Fruit fly (Drosophila melanogaster): Measurements from ENCODE around the gene CenG1A.

The CenG1A gene

DNA sequence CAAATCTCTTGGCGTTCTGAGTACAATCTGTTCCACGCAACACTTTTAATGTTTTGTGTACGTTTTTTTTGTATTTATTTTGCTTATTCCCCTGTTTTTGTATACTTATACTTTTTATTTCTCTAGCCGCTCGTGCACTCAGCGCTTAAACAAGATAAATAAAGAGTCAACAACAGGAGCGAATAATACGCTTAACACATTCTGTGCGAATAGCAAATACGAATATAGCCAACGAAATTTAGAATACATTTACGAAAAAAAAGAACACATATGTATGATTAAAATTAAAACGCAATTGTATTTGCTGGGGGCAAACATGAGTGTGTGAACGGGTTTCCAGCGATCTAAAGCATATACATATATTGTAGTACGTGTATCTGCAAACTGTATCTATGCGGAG, 46.6 kb downstream of the CenG1A start (continued):
- no peak for TF ChIP-seq CG11398 (GFP tag; optimal IDR thresholded peaks at IDR 0.05)
- TF ChIP-seq sob (GFP tag; IDR thresholded peaks at IDR 0.05), result peak; percentile 54; the same call in 1 of the 2 replicates
- no peak for TF ChIP-seq dmrt99B (tag; optimal IDR thresholded peaks at IDR 0.05)
- no peak for TF ChIP-seq CG2889 (GFP tag; IDR thresholded peaks at IDR 0.05)
- TF ChIP-seq CG34224 (GFP tag; IDR thresholded peaks at IDR 0.05; ENCODE audit: partially characterized antibody), result no peak
- no peak for TF ChIP-seq CG7963 (GFP tag; IDR thresholded peaks at IDR 0.05; ENCODE audit: partially characterized antibody)
- TF ChIP-seq Stat92E (GFP tag; optimal IDR thresholded peaks at IDR 0.05), result no peak
- no peak for TF ChIP-seq CG13287 (GFP tag; IDR thresholded peaks at IDR 0.05; ENCODE audit: partially characterized antibody)
- peak; percentile 11 for TF ChIP-seq gem (tag; optimal IDR thresholded peaks at IDR 0.05)
- TF ChIP-seq Mrtf (GFP tag; IDR thresholded peaks at IDR 0.05), result no peak
- TF ChIP-seq Rx (GFP tag; IDR thresholded peaks at IDR 0.05), result no peak
- peak; percentile 52 for TF ChIP-seq fd3F (GFP tag; optimal IDR thresholded peaks at IDR 0.05)
- TF ChIP-seq unpg (GFP tag; optimal IDR thresholded peaks at IDR 0.05), result no peak
- TF ChIP-seq Usf (GFP tag; optimal IDR thresholded peaks at IDR 0.05), result no peak
- no peak for TF ChIP-seq tna (GFP tag; IDR thresholded peaks at IDR 0.05; ENCODE audit: partially characterized antibody)
- TF ChIP-seq NfI (GFP tag; optimal IDR thresholded peaks at IDR 0.05), result no peak
- no peak for TF ChIP-seq CG30403 (GFP tag; optimal IDR thresholded peaks at IDR 0.05)
- no peak for TF ChIP-seq CG1647 (GFP tag; optimal IDR thresholded peaks at IDR 0.05)
- TF ChIP-seq Hand (GFP tag; optimal IDR thresholded peaks at IDR 0.05), result peak; percentile 14
- peak; percentile 82 for TF ChIP-seq Med (GFP tag)
- no peak for TF ChIP-seq Lhr (GFP tag; optimal IDR thresholded peaks at IDR 0.05)
- no peak for TF ChIP-seq CG8924 (tag; optimal IDR thresholded peaks at IDR 0.05)
- no peak for TF ChIP-seq MBD-R2 (GFP tag; IDR thresholded peaks at IDR 0.05)
- TF ChIP-seq schlank (tag; optimal IDR thresholded peaks at IDR 0.05), result peak; percentile 44
- no peak for TF ChIP-seq nmo (GFP tag; optimal IDR thresholded peaks at IDR 0.05)
- TF ChIP-seq CG17186 (GFP tag; optimal IDR thresholded peaks at IDR 0.05), result no peak
- no peak for TF ChIP-seq Mad (GFP tag; optimal IDR thresholded peaks at IDR 0.05)
- no peak for TF ChIP-seq CG4360 (GFP tag; IDR thresholded peaks at IDR 0.05)
- TF ChIP-seq CG16813 (GFP tag; IDR thresholded peaks at IDR 0.05; ENCODE audit: partially characterized antibody), result no peak
- no peak for TF ChIP-seq CG6854 (GFP tag; optimal IDR thresholded peaks at IDR 0.05)
- TF ChIP-seq CG5953 (GFP tag; IDR thresholded peaks at IDR 0.05), result no peak
- no peak for TF ChIP-seq CG10267 (tag; optimal IDR thresholded peaks at IDR 0.05)
- TF ChIP-seq CG4820 (GFP tag; optimal IDR thresholded peaks at IDR 0.05), result no peak
- no peak for TF ChIP-seq CG12744 (GFP tag; optimal IDR thresholded peaks at IDR 0.05)
- TF ChIP-seq CG11456 (GFP tag; IDR thresholded peaks at IDR 0.05), result no peak
- no peak for TF ChIP-seq gsb (GFP tag; IDR thresholded peaks at IDR 0.05)

DNA sequence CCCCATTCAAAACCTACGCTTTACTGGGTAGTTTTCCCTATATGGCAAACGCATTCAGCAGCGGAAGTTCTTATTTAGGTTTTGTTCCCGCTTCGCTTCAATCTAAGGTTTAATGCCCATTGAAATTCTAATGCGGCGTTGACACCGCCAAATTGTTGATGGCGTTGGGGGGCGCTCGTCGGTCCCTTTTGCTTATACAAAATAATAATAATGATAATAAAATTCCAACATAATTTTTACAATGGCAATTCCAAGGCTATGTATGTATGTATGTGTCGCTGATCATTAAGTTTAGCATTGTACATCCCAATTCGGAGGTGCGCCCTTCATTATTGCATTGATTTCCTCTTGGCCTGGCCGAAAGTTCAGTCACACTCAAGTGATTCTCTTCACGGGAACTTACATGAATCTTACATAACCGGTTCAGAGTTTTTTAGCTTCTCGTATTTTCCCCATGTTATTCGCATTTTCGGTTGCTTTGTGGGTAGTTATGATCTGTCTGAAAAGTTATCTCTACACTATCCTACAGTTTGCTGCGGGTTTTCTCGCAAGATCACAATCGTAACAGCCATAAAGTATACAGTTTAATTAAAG, 48.8 kb downstream of the CenG1A start:
- TF ChIP-seq H15 (GFP tag; IDR thresholded peaks at IDR 0.05) (no peak), CG12155 (GFP tag; optimal IDR thresholded peaks at IDR 0.05) (no peak), CG10267 (tag; optimal IDR thresholded peaks at IDR 0.05) (no peak), ash1 (GFP tag; optimal IDR thresholded peaks at IDR 0.05) (no peak), gem (tag; optimal IDR thresholded peaks at IDR 0.05) (no peak), peb (GFP tag; IDR thresholded peaks at IDR 0.05) (no peak), CG2678 (tag; optimal IDR thresholded peaks at IDR 0.05) (peak; percentile 19), CG13894 (tag; optimal IDR thresholded peaks at IDR 0.05) (peak; percentile 70), sd (tag; optimal IDR thresholded peaks at IDR 0.05) (peak; percentile 61), H2.0 (GFP tag; IDR thresholded peaks at IDR 0.05) (no peak), CG1832 (GFP tag; optimal IDR thresholded peaks at IDR 0.05) (no peak), CG7987 (GFP tag; optimal IDR thresholded peaks at IDR 0.05) (no peak), Pdp1 (GFP tag; optimal IDR thresholded peaks at IDR 0.05) (peak in 1 of 2 experiments; percentile 56), CG6791 (GFP tag; IDR thresholded peaks at IDR 0.05; ENCODE audit: partially characterized antibody) (no peak), chinmo (GFP tag; IDR thresholded peaks at IDR 0.05; ENCODE audit: partially characterized antibody) (0 out of 4 replicates have a peak, but pooled peaks have one; percentile 74)

All from whole organism, embryonic.